Fruit fly (Drosophila melanogaster): ENCODE data around the gene CG15258.

The CG15258 gene

DNA sequence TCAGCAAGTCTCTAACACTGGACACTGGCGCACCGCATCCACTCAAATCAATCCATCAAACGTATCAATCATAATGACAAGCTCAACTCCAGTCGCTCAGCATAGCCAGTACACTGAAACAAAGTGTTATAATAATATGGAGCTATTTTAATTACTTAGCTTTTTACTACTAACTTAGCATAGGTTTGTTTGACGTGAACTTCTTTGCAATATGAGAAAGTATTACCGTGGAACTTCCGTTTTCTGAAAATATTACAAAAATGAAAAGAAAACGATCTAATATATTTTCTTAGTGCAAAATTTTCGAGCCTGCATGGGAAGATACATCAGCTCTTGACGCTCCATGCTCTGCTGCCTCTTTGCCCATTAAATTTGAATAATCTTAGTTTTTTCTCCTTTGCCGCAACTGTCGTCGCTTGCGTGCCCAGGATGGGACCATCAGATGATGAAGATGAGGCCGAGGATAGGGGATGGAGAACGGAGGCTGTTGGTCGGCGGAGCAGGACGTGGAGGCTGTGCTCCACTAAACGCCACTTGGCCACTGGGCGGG, 21.7 kb upstream of the CG15258 start:
- TF ChIP-seq foxo (GFP tag; optimal IDR thresholded peaks at IDR 0.05) (peak in 1 of 2 experiments; percentile 21), h (GFP tag; optimal IDR thresholded peaks at IDR 0.05) (peak; percentile 10), OdsH (GFP tag; optimal IDR thresholded peaks at IDR 0.05) (peak; percentile 0), woc (GFP tag; optimal IDR thresholded peaks at IDR 0.05) (no peak)

DNA sequence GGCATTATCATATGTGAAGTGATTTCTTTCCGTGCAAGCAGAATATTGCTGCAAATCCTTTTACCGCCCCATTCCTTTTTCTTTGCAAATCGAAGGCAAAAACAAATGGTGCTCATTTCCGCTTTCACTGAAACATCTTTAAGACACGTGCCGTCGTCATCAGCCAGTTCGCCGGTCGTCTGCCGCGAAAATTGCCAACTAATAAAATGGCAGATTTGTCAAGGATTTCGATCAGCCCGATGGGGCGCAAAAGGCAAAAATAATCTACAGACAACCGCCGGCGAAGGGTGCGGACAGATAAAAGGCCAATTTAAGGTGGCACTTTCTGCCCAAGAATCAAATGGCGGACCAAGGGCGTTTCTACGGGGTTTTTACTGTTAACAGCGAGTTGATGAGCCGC, 10.5 kb upstream of the CG15258 start:
- TF ChIP-seq Myc (optimal IDR thresholded peaks at IDR 0.05) (no peak), br (GFP tag; optimal IDR thresholded peaks at IDR 0.05) (no peak), N (GFP tag; optimal IDR thresholded peaks at IDR 0.05) (no peak), Jra (GFP tag; optimal IDR thresholded peaks at IDR 0.05) (no peak)

DNA sequence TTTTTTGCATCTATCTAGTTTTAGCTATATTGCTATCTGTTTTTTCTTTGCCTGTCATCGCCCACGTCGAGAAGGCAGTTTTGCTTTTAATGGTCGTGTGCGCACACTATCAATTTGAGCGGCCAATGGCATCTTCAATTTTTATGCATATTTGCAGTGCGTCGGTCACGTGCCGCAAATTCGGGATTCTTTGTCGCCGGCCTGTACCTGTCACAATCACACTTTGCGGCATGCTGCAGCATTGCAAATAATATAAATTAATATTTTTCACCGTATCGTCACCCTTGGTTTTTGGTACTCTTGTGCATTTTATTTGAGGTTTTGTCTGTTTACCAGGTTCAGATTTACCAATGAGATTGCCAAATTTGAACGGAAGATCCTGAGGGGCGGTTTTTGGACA, 9.8 kb upstream of the CG15258 start:
- TF ChIP-seq Vsx2 (GFP tag; optimal IDR thresholded peaks at IDR 0.05; ENCODE audit: partially characterized antibody) (no peak), foxo (GFP tag; optimal IDR thresholded peaks at IDR 0.05) (no peak), CG9705 (GFP tag; optimal IDR thresholded peaks at IDR 0.05) (no peak), OdsH (GFP tag; optimal IDR thresholded peaks at IDR 0.05) (no peak)

DNA sequence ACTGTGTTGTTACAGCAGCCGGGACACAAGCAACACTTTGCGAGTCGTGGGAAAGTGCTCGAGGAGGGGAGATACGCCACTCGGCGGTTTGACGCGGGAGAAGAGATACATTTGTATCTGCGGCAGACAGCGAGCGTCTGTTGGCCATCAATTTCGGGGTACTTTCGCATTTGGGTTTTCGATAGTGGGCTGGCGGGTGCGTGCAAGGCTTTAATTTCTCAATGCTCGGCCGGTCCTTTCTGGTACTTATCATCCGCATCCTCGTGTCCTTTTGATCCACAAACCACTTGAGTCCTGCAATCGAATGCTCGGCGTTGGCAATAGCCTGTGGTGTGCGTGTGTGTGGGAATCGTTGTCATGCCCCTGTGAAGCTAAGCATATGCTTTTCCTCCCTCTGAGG, 9.0 kb upstream of the CG15258 start:
- TF ChIP-seq Hnf4 (GFP tag; optimal IDR thresholded peaks at IDR 0.05) (no peak), CG32264 (GFP tag; optimal IDR thresholded peaks at IDR 0.05) (no peak), ey (GFP tag; optimal IDR thresholded peaks at IDR 0.05) (no peak), pan (optimal IDR thresholded peaks at IDR 0.05) (no peak)

DNA sequence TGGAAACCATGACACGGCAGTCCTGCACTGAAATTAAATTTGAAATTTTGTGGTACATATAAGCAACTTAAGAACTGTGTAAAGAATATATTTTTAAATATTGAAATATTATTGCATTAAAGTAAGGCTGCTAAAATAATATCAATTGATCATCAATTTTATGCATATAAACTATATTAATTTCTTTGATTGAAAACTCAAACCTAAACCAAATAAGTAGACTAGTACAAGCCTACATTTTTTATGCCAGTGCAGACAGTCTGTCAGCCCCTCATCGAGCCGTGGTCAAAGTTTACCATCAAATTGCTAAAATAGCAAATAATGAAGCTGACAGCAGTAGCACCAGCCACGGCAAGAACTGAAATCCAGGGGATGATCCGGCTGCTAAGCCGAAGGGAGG, 8.6 kb upstream of the CG15258 start:
- TF ChIP-seq brk (GFP tag; optimal IDR thresholded peaks at IDR 0.05) (no peak), ey (GFP tag; optimal IDR thresholded peaks at IDR 0.05) (no peak), lola (GFP tag; optimal IDR thresholded peaks at IDR 0.05) (no peak), CG9705 (GFP tag; optimal IDR thresholded peaks at IDR 0.05) (no peak), jim (GFP tag; optimal IDR thresholded peaks at IDR 0.05) (no peak), Dif (GFP tag; optimal IDR thresholded peaks at IDR 0.05; ENCODE audit: partially characterized antibody) (no peak), Abd-B (GFP tag; optimal IDR thresholded peaks at IDR 0.05) (no peak)

DNA sequence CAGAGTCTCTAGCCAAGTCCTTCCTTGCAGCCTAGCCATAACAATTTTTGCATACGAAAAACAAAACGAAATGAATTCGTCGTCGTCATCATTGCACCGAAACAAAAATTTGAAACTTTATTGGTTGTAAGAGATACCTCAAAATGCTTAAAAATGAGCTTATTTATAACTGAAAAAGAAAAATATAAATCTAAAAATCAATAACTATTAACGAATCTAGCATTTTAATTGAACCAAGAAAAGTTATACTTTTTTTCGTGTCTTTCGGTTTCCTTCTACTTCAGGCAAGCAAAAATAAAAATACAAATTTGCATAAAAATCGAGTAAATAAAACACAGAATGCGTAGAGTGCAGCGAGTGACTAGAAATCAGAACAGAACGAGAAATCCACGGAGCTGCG, 6.2 kb upstream of the CG15258 start:
- TF ChIP-seq fru (GFP tag; optimal IDR thresholded peaks at IDR 0.05) (no peak), Dif (GFP tag; optimal IDR thresholded peaks at IDR 0.05; ENCODE audit: partially characterized antibody) (no peak), sage (GFP tag; optimal IDR thresholded peaks at IDR 0.05) (no peak), Dfd (GFP tag; optimal IDR thresholded peaks at IDR 0.05) (no peak), GATAd (GFP tag; optimal IDR thresholded peaks at IDR 0.05) (no peak), Hnf4 (GFP tag; optimal IDR thresholded peaks at IDR 0.05) (no peak), CG32264 (GFP tag; optimal IDR thresholded peaks at IDR 0.05) (no peak), Jra (GFP tag; optimal IDR thresholded peaks at IDR 0.05) (no peak), pan (optimal IDR thresholded peaks at IDR 0.05) (no peak), dsf (GFP tag; optimal IDR thresholded peaks at IDR 0.05; ENCODE audit: borderline replicate concordance) (no peak)

DNA sequence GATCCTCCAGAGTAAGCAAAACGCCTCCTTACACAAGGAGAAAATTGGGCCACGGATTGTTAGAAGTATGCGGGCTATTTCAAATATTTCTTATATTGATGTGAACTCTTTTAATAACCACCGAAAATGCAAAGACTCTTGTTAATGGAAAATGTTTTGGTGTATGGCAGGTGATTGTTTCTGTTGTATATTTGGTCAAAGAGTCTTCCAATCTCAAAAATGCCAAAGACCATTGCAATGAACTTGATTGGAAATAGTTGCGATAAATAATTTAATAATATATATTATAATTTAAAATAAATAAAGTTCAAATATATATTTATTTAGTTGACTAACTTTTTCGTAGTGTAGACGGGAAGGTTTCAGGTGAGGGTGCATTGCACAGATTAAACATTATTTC, 2.6 kb upstream of the CG15258 start:
- TF ChIP-seq lola (GFP tag; optimal IDR thresholded peaks at IDR 0.05) (no peak), ey (GFP tag; optimal IDR thresholded peaks at IDR 0.05) (no peak), psq (GFP tag; optimal IDR thresholded peaks at IDR 0.05) (peak; percentile 40), HLH106 (tag; optimal IDR thresholded peaks at IDR 0.05) (peak; percentile 46), rgr (GFP tag; optimal IDR thresholded peaks at IDR 0.05) (no peak), sv (GFP tag; optimal IDR thresholded peaks at IDR 0.05) (no peak), Sp1 (GFP tag; optimal IDR thresholded peaks at IDR 0.05) (peak; percentile 36), Hnf4 (GFP tag; optimal IDR thresholded peaks at IDR 0.05) (no peak), fru (GFP tag; optimal IDR thresholded peaks at IDR 0.05) (peak; percentile 39)

All from whole organism, wandering third instar larva.